Worm (Caenorhabditis elegans) whole organism, L4 larva: ENCODE results near the gene asp-17.
"Not testable (repeated sequence)": the region's sequence is repeated elsewhere in the genome, so short reads cannot be mapped to it uniquely, and the experiment has no call there.

Source experiments
- F44E2.7 ChIP-seq: fragments of 200-800 bp; sonication (Bioruptor generic); IDR thresholded peaks from 2 replicates; pipeline ENCODE4 v2.1.2; 2022; ENCODE audit warnings: missing genetic modification characterization, missing compliant biosample characterization
- T20F7.1 ChIP-seq: fragments of 200-800 bp; sonication (Bioruptor generic); optimal IDR thresholded peaks from 2 replicates; lab custom pipeline; 2018; ENCODE audit warnings: mild to moderate bottlenecking, missing genetic modification characterization, missing compliant biosample characterization
- Y48G9A.11 ChIP-seq: fragments of 200-800 bp; sonication (Bioruptor generic); IDR thresholded peaks from 2 replicates; pipeline ENCODE4 v1.3.6; 2022; ENCODE audit warnings: missing genetic modification reagents, missing genetic modification characterization, missing compliant biosample characterization
- aha-1 ChIP-seq: fragments of 150-350 bp; peaks from one replicate; lab custom pipeline; 2014; ENCODE audit warnings: missing biosample characterization, missing genetic modification characterization
- ceh-28 ChIP-seq: fragments of 150-350 bp; optimal IDR thresholded peaks from 2 replicates; lab custom pipeline; 2014; ENCODE audit warnings: missing biosample characterization, missing genetic modification reagents, missing genetic modification characterization
- daf-16 ChIP-seq, 3 experiments: sonication (generic microtip); optimal IDR thresholded peaks; 2 replicates each; lab custom pipeline; 2016 to 2017; ENCODE audit warnings: missing genetic modification characterization in 3 of 3, missing genetic modification reagents in 3 of 3, mild to moderate bottlenecking in 2 of 3, missing compliant biosample characterization in 2 of 3, missing biosample characterization in 1 of 3, moderate library complexity in 1 of 3
- egl-43 ChIP-seq: fragments of 200-800 bp; sonication (Bioruptor generic); IDR thresholded peaks from 2 replicates; pipeline ENCODE4 v1.3.6; 2022; ENCODE audit warnings: missing genetic modification reagents, missing genetic modification characterization, missing compliant biosample characterization
- hlh-30 ChIP-seq: sonication (generic microtip); optimal IDR thresholded peaks from 2 replicates; lab custom pipeline; 2017; ENCODE audit warnings: antibody characterized with exemption, mild to moderate bottlenecking, missing genetic modification characterization, missing compliant biosample characterization; ENCODE audit not compliant: insufficient read depth
- hmg-1.1 ChIP-seq: fragments of 200-800 bp; sonication (Bioruptor generic); IDR thresholded peaks from 2 replicates; pipeline ENCODE4 v1.3.6; 2022; ENCODE audit warnings: missing genetic modification reagents, missing genetic modification characterization, missing compliant biosample characterization
- jun-1 ChIP-seq: fragments of 150-350 bp; optimal IDR thresholded peaks from 2 replicates; lab custom pipeline; 2014; ENCODE audit warnings: missing biosample characterization, missing genetic modification reagents, missing genetic modification characterization
- lin-13 ChIP-seq: fragments of 150-350 bp; optimal IDR thresholded peaks from 2 replicates; lab custom pipeline; 2014; ENCODE audit warnings: missing biosample characterization, missing genetic modification reagents, missing genetic modification characterization
- madf-5 ChIP-seq, 2 experiments: fragments of 200-800 bp; sonication (Bioruptor generic); IDR thresholded peaks; 2 replicates each; pipeline ENCODE4 v1.3.6; 2022; ENCODE audit warnings: missing compliant biosample characterization in 2 of 2, missing genetic modification characterization in 2 of 2
- mxl-3 ChIP-seq: fragments of 200-800 bp; sonication (Bioruptor generic); optimal IDR thresholded peaks from 2 replicates; lab custom pipeline; 2018; ENCODE audit warnings: mild to moderate bottlenecking, missing genetic modification characterization, missing compliant biosample characterization
- nhr-10 ChIP-seq: fragments of 150-350 bp; optimal IDR thresholded peaks from 2 replicates; lab custom pipeline; 2014; ENCODE audit warnings: missing biosample characterization, missing genetic modification characterization
- nhr-42 ChIP-seq: fragments of 200-800 bp; sonication (Bioruptor generic); IDR thresholded peaks from 2 replicates; pipeline ENCODE4 v1.3.6; 2022; ENCODE audit warnings: missing genetic modification characterization, missing compliant biosample characterization
- php-3 ChIP-seq: fragments of 200-800 bp; sonication (Bioruptor generic); IDR thresholded peaks from 2 replicates; pipeline ENCODE4 v1.3.6; 2022; ENCODE audit warnings: missing genetic modification reagents, missing genetic modification characterization, missing compliant biosample characterization
- pqm-1 ChIP-seq: sonication (generic microtip); optimal IDR thresholded peaks from 2 replicates; lab custom pipeline; 2017; ENCODE audit warnings: missing biosample characterization, missing genetic modification characterization
- skn-1 ChIP-seq: fragments of 150-350 bp; optimal IDR thresholded peaks from 2 replicates; lab custom pipeline; 2014; ENCODE audit warnings: missing biosample characterization, missing genetic modification characterization
- spr-3 ChIP-seq: fragments of 200-800 bp; sonication (Bioruptor generic); optimal IDR thresholded peaks from 2 replicates; lab custom pipeline; 2018; ENCODE audit warnings: mild to moderate bottlenecking, missing genetic modification characterization, missing compliant biosample characterization
- tag-97 ChIP-seq: fragments of 200-800 bp; sonication (Bioruptor generic); IDR thresholded peaks from 2 replicates; pipeline ENCODE4 v1.3.6; 2022; ENCODE audit warnings: missing genetic modification characterization, missing compliant biosample characterization
- unc-62 ChIP-seq, 3 experiments: fragments of 150-350 bp in 1 of 3; sonication (generic microtip); optimal IDR thresholded peaks in 2 of 3; peaks in 1 of 3; 1 replicate in 1 of 3; 2 replicates in 2 of 3; lab custom pipeline; 2014 to 2017; ENCODE audit warnings: missing biosample characterization in 3 of 3, missing genetic modification characterization in 3 of 3, missing genetic modification reagents in 3 of 3, missing genotype in 1 of 3
- zfp-2 ChIP-seq: sonication (generic microtip); optimal IDR thresholded peaks from 2 replicates; lab custom pipeline; 2016; ENCODE audit warnings: mild to moderate bottlenecking, missing genetic modification characterization, missing compliant biosample characterization
- zip-11 ChIP-seq: fragments of 200-800 bp; sonication (Bioruptor generic); IDR thresholded peaks from 2 replicates; pipeline ENCODE4 v1.3.6; 2022; ENCODE audit warnings: missing genetic modification characterization, missing compliant biosample characterization
- zip-2 ChIP-seq: fragments of 150-350 bp; optimal IDR thresholded peaks from 2 replicates; lab custom pipeline; 2014; ENCODE audit warnings: missing biosample characterization, missing genetic modification characterization

Gene asp-17

ce11 chrV:19027338-19027737, 9.8 kb downstream of the asp-17 start:
- TF ChIP-seq ceh-28 (tag; lab: Kevin White, UChicago) (peak; percentile 97), php-3 (GFP tag; lab: Robert Waterston, UW) (no peak), lin-13 (GFP tag; lab: Kevin White, UChicago) (no peak), aha-1 (peak; percentile 45), T20F7.1 (no peak), mxl-3 (GFP tag; lab: Kevin White, UChicago) (no peak), tag-97 (no peak), daf-16 (GFP tag; optimal IDR thresholded peaks at IDR 0.05; lab: Kevin White, UChicago) (no peak), daf-16 (tag; optimal IDR thresholded peaks at IDR 0.05; lab: Kevin White, UChicago) (no peak), spr-3 (GFP tag; lab: Kevin White, UChicago) (no peak)

ce11 chrV:19026163-19026562, 11.0 kb downstream of the asp-17 start, which contains the start of gene Y39B6A.25:
Gene Y39B6A.25, plus strand, starts transcription at chrV:19026463.
- no peak for TF ChIP-seq zip-11 (GFP tag; lab: Robert Waterston, UW)
- TF ChIP-seq unc-62 (GFP tag; optimal IDR thresholded peaks at IDR 0.05 in 1 of 2; lab: Kevin White, UChicago), result peak in 1 of 2 experiments; percentile 56
- TF ChIP-seq unc-62 (tag; optimal IDR thresholded peaks at IDR 0.05; lab: Kevin White, UChicago), result no peak

- TF ChIP-seq zfp-2 (tag; lab: Kevin White, UChicago) (no peak), pqm-1 (tag; lab: Kevin White, UChicago) (no peak), nhr-10 (tag; lab: Kevin White, UChicago) (no peak), F44E2.7 (GFP tag; lab: Robert Waterston, UW) (no peak), hmg-1.1 (GFP tag; lab: Robert Waterston, UW) (no peak), jun-1 (tag; lab: Kevin White, UChicago) (no peak)
Measured at ce11 chrV:19024683-19025082, 12.4 kb downstream of the asp-17 start, which contains the start of gene Y39B6A.29. Gene Y39B6A.29, minus strand, starts transcription at chrV:19024783.

- no peak for TF ChIP-seq madf-5 (GFP tag; IDR thresholded peaks at IDR 0.05; lab: Robert Waterston, UW)
- TF ChIP-seq ceh-28 (tag; lab: Kevin White, UChicago), result peak; percentile 85
- TF ChIP-seq aha-1, result peak; percentile 68
- no peak for TF ChIP-seq zip-2 (tag; lab: Kevin White, UChicago)
- TF ChIP-seq skn-1 (tag; lab: Kevin White, UChicago), result no peak
- TF ChIP-seq, all 104 proteins: peak for 2
Measured at ce11 chrV:19019239-19019638, 17.9 kb downstream of the asp-17 start.

ce11 chrV:19014940-19015339, 22.2 kb downstream of the asp-17 start:
- TF ChIP-seq ceh-28 (tag; lab: Kevin White, UChicago), result peak; percentile 65

- TF ChIP-seq lin-13 (GFP tag; lab: Kevin White, UChicago); Y48G9A.11 (GFP tag; lab: Robert Waterston, UW); nhr-42 (GFP tag; lab: Robert Waterston, UW): not testable (repeated sequence)
Measured at ce11 chrV:19014273-19014672, 22.8 kb downstream of the asp-17 start, which contains the start of gene Y39B6A.30. Gene Y39B6A.30, plus strand, starts transcription at chrV:19014573.

- TF ChIP-seq aha-1 (peak; percentile 28), madf-5 (GFP tag; IDR thresholded peaks at IDR 0.05; lab: Robert Waterston, UW) (no peak), unc-62 (GFP tag; optimal IDR thresholded peaks at IDR 0.05 in 1 of 2; lab: Kevin White, UChicago) (peak in 1 of 2 experiments; percentile 92), unc-62 (tag; optimal IDR thresholded peaks at IDR 0.05; lab: Kevin White, UChicago) (no peak)
Measured at ce11 chrV:19013215-19013614, 23.9 kb downstream of the asp-17 start.

ce11 chrV:19010405-19010804, 26.7 kb downstream of the asp-17 start:
- TF ChIP-seq hlh-30, result no peak
- no peak for TF ChIP-seq egl-43 (GFP tag; lab: Robert Waterston, UW)
- peak; percentile 97 for TF ChIP-seq ceh-28 (tag; lab: Kevin White, UChicago)
- TF ChIP-seq, all 104 proteins: peak for 1
